Fruit fly (Drosophila melanogaster): ENCODE measurements around the gene Teh1.
A peak's percentile ranks its signal among the peaks of the same experiment; 100 is the strongest.

Gene Teh1

dm6 chr3R:9779764-9780163, 88.2 kb downstream of the Teh1 start, which contains the start of gene CG12947:
Gene CG12947, plus strand, starts transcription at chr3R:9780064.
- TF ChIP-seq cnc (optimal IDR thresholded peaks at IDR 0.05) (no peak), Hr96 (GFP tag; optimal IDR thresholded peaks at IDR 0.05) (no peak), ovo (GFP tag; optimal IDR thresholded peaks at IDR 0.05) (no peak), tj (GFP tag; optimal IDR thresholded peaks at IDR 0.05) (no peak), Crg-1 (GFP tag; optimal IDR thresholded peaks at IDR 0.05) (no peak), CG11617 (GFP tag; optimal IDR thresholded peaks at IDR 0.05) (no peak), CG14711 (tag; optimal IDR thresholded peaks at IDR 0.05) (no peak), Mnt (GFP tag; optimal IDR thresholded peaks at IDR 0.05) (no peak), cic (GFP tag; optimal IDR thresholded peaks at IDR 0.05) (no peak), CG7101 (tag; optimal IDR thresholded peaks at IDR 0.05) (no peak), CG7045 (GFP tag; optimal IDR thresholded peaks at IDR 0.05) (no peak), CG12768 (GFP tag; optimal IDR thresholded peaks at IDR 0.05) (no peak), toe (GFP tag; optimal IDR thresholded peaks at IDR 0.05) (no peak), CG1620 (GFP tag; optimal IDR thresholded peaks at IDR 0.05) (no peak), CG5204 (GFP tag; optimal IDR thresholded peaks at IDR 0.05) (no peak), kay (GFP tag; ENCODE audit: borderline replicate concordance) (no peak)

dm6 chr3R:9777941-9778360, 90.0 kb downstream of the Teh1 start, which contains the start of gene RpS29:
Gene RpS29, plus strand, starts transcription at chr3R:9778042.
- TF ChIP-seq cic (GFP tag; optimal IDR thresholded peaks at IDR 0.05) (peak; percentile 74), toe (GFP tag; optimal IDR thresholded peaks at IDR 0.05) (peak; percentile 92), ovo (GFP tag; optimal IDR thresholded peaks at IDR 0.05) (peak; percentile 73), CG1620 (GFP tag; optimal IDR thresholded peaks at IDR 0.05) (peak; percentile 94), kay (GFP tag; ENCODE audit: borderline replicate concordance) (no peak), Hr96 (GFP tag; optimal IDR thresholded peaks at IDR 0.05) (peak; percentile 87), CG7101 (tag; optimal IDR thresholded peaks at IDR 0.05) (peak; percentile 86), CG11617 (GFP tag; optimal IDR thresholded peaks at IDR 0.05) (peak; percentile 83), CG33017 (tag; optimal IDR thresholded peaks at IDR 0.05) (peak; percentile 53), Clk (GFP tag; optimal IDR thresholded peaks at IDR 0.05) (peak; percentile 62), CG5204 (GFP tag; optimal IDR thresholded peaks at IDR 0.05) (no peak), CG14711 (tag; optimal IDR thresholded peaks at IDR 0.05) (peak; percentile 69), pad (GFP tag; optimal IDR thresholded peaks at IDR 0.05) (peak; percentile 71), bab1 (GFP tag; optimal IDR thresholded peaks at IDR 0.05) (peak; percentile 93), cnc (optimal IDR thresholded peaks at IDR 0.05) (no peak), CG7045 (GFP tag; optimal IDR thresholded peaks at IDR 0.05) (peak; percentile 42), CG12768 (GFP tag; optimal IDR thresholded peaks at IDR 0.05) (peak; percentile 70), Mnt (GFP tag; optimal IDR thresholded peaks at IDR 0.05) (peak; percentile 90), Crg-1 (GFP tag; optimal IDR thresholded peaks at IDR 0.05) (peak; percentile 93), tj (GFP tag; optimal IDR thresholded peaks at IDR 0.05) (peak; percentile 50)

Measured in whole organism, adult.